Worm (Caenorhabditis elegans) whole organism, L2 larva: ENCODE measurements around the gene M163.21.

Experiments
- ZK546.5 ChIP-seq: sonication (generic microtip); optimal IDR thresholded peaks from 2 replicates; lab custom pipeline; 2017; ENCODE audit warnings: missing biosample characterization, missing genetic modification characterization
- fos-1 ChIP-seq: fragments of 150-350 bp; optimal IDR thresholded peaks from 2 replicates; lab custom pipeline; 2014; ENCODE audit warnings: missing biosample characterization, missing genetic modification characterization
- lin-39 ChIP-seq: fragments of 150-350 bp; optimal IDR thresholded peaks from 2 replicates; lab custom pipeline; 2014; ENCODE audit warnings: missing biosample characterization, missing genetic modification reagents, missing genetic modification characterization
- nhr-237 ChIP-seq: fragments of 150-350 bp; optimal IDR thresholded peaks from 2 replicates; lab custom pipeline; 2014; ENCODE audit warnings: missing biosample characterization, missing genetic modification characterization
- unc-39 ChIP-seq: fragments of 150-350 bp; optimal IDR thresholded peaks from 2 replicates; lab custom pipeline; 2014; ENCODE audit warnings: missing biosample characterization, missing genetic modification characterization

DNA sequence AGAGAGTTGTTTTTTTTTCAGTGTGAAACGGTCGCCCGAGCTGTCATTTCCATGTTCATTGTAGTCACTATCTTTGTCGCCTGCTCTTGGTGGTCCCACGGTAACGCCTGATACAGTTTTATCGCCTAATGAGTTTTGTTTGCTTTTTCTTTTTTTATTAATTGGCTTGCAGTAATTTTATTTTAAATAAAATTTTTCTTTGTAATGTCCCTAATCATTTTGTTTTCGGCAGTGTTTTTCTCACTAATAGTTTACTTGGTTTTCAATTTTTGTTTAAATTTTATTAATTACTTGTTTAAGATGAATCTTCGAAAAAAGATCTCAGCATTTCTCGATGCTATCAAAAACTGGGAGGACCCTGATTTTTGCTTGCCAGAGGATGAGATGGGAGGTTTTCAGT, 1.0 kb upstream of the M163.21 start, which contains the start of gene M163.22:
- TF ChIP-seq lin-39 = no peak
- no peak for TF ChIP-seq ZK546.5 (tag; lab: Kevin White, UChicago)
- TF ChIP-seq nhr-237 = no peak
- TF ChIP-seq fos-1 = no peak
- no peak for TF ChIP-seq unc-39 (tag; lab: Kevin White, UChicago)
